Fruit fly (Drosophila melanogaster): ENCODE data around the gene CG32485.

The CG32485 gene

dm6 chr3L:3060054-3060979 lies 10.2 kb downstream of the CG32485 start (continued):
- TF ChIP-seq CG17568 (GFP tag; optimal IDR thresholded peaks at IDR 0.05) (peak; percentile 96), B-H2 (GFP tag; optimal IDR thresholded peaks at IDR 0.05) (peak; percentile 91), CG8478 (optimal IDR thresholded peaks at IDR 0.05) (no peak), CG14050 (GFP tag; IDR thresholded peaks at IDR 0.05) (peak; percentile 99), H15 (GFP tag; IDR thresholded peaks at IDR 0.05) (peak; percentile 99), CG10462 (GFP tag; optimal IDR thresholded peaks at IDR 0.05) (peak; percentile 96), Med (GFP tag) (peak; percentile 100), wor (GFP tag; IDR thresholded peaks at IDR 0.05) (peak; percentile 99), sens-2 (GFP tag; IDR thresholded peaks at IDR 0.05) (peak; percentile 98), CHES-1-like (GFP tag; optimal IDR thresholded peaks at IDR 0.05) (peak; percentile 99), Hr51 (GFP tag; optimal IDR thresholded peaks at IDR 0.05) (peak; percentile 98), CG6175 (GFP tag; IDR thresholded peaks at IDR 0.05) (peak; percentile 98), br (optimal IDR thresholded peaks at IDR 0.05) (no peak), nerfin-1 (tag; optimal IDR thresholded peaks at IDR 0.05) (peak; percentile 94), Hr3 (GFP tag; optimal IDR thresholded peaks at IDR 0.05) (peak; percentile 99), mam (GFP tag; optimal IDR thresholded peaks at IDR 0.05) (peak; percentile 99), disco-r (GFP tag; optimal IDR thresholded peaks at IDR 0.05) (peak; percentile 96), NK7.1 (GFP tag; optimal IDR thresholded peaks at IDR 0.05) (peak; percentile 98), CG6765 (GFP tag; optimal IDR thresholded peaks at IDR 0.05) (peak; percentile 97), CG9215 (GFP tag; IDR thresholded peaks at IDR 0.05) (peak; percentile 98), Spps (tag; optimal IDR thresholded peaks at IDR 0.05) (peak; percentile 77), CG7271 (tag; optimal IDR thresholded peaks at IDR 0.05) (peak; percentile 85), CG34422 (GFP tag; IDR thresholded peaks at IDR 0.05) (peak; percentile 99), CG15601 (tag; optimal IDR thresholded peaks at IDR 0.05) (peak; percentile 91), Mad (GFP tag; optimal IDR thresholded peaks at IDR 0.05) (peak; percentile 98), crol (GFP tag; IDR thresholded peaks at IDR 0.05) (peak; percentile 90), phol (tag; optimal IDR thresholded peaks at IDR 0.05) (peak; percentile 97), CG34224 (GFP tag; IDR thresholded peaks at IDR 0.05; ENCODE audit: partially characterized antibody) (0 out of 3 replicates have a peak, but pooled peaks have one; percentile 12), CG3163 (GFP tag; optimal IDR thresholded peaks at IDR 0.05) (peak; percentile 93), bsh (GFP tag; optimal IDR thresholded peaks at IDR 0.05) (peak; percentile 96 to 97), Vsx1 (GFP tag; optimal IDR thresholded peaks at IDR 0.05) (peak; percentile 92), Tbp (GFP tag; optimal IDR thresholded peaks at IDR 0.05) (no peak), CG3995 (GFP tag; optimal IDR thresholded peaks at IDR 0.05) (peak; percentile 86), lmd (GFP tag; IDR thresholded peaks at IDR 0.05) (peak; percentile 99), CG12769 (tag; optimal IDR thresholded peaks at IDR 0.05) (peak; percentile 99), abd-A (tag; optimal IDR thresholded peaks at IDR 0.05) (peak; percentile 72), CG6813 (GFP tag; optimal IDR thresholded peaks at IDR 0.05) (peak; percentile 98), insv (GFP tag; optimal IDR thresholded peaks at IDR 0.05) (peak; percentile 72 to 74), CG13424 (tag; optimal IDR thresholded peaks at IDR 0.05) (peak; percentile 97), row (GFP tag; IDR thresholded peaks at IDR 0.05) (peak; percentile 99), otp (GFP tag; IDR thresholded peaks at IDR 0.05) (peak; percentile 100), tx (GFP tag; optimal IDR thresholded peaks at IDR 0.05) (peak; percentile 98), yki (optimal IDR thresholded peaks at IDR 0.05) (no peak), Aef1 (GFP tag; IDR thresholded peaks at IDR 0.05) (peak; percentile 99), vnd (GFP tag; IDR thresholded peaks at IDR 0.05; ENCODE audit: partially characterized antibody) (no peak), bigmax (GFP tag; optimal IDR thresholded peaks at IDR 0.05) (peak; percentile 63), tna (GFP tag; IDR thresholded peaks at IDR 0.05; ENCODE audit: partially characterized antibody) (no peak), Ravus (GFP tag; IDR thresholded peaks at IDR 0.05) (peak; percentile 98), HmgD (GFP tag; optimal IDR thresholded peaks at IDR 0.05) (peak; percentile 97)

Data from whole organism, embryonic.